Worm (Caenorhabditis elegans): ENCODE measurements around the gene F08D12.15.

F08D12.15 gene

ce11 chrII:2801764-2802163, 35.3 kb downstream of the F08D12.15 start:
- TF ChIP-seq unc-30 (tag; optimal IDR thresholded peaks at IDR 0.05) (no peak), jun-1 (tag; optimal IDR thresholded peaks at IDR 0.05) (no peak), ceh-88 (GFP tag; IDR thresholded peaks at IDR 0.05) (no peak), aly-2 (tag; optimal IDR thresholded peaks at IDR 0.05) (no peak), blmp-1 (tag; optimal IDR thresholded peaks at IDR 0.05) (no peak), nhr-84 (tag; optimal IDR thresholded peaks at IDR 0.05) (no peak), lin-14 (GFP tag; optimal IDR thresholded peaks at IDR 0.05) (no peak), egl-27 (tag; optimal IDR thresholded peaks at IDR 0.05) (no peak), nhr-12 (tag; optimal IDR thresholded peaks at IDR 0.05) (no peak), lin-13 (GFP tag; optimal IDR thresholded peaks at IDR 0.05) (no peak), nhr-76 (tag; optimal IDR thresholded peaks at IDR 0.05) (no peak), unc-130 (tag; optimal IDR thresholded peaks at IDR 0.05) (no peak), alr-1 (tag; optimal IDR thresholded peaks at IDR 0.05; ENCODE audit: borderline replicate concordance) (no peak), vab-15 (tag; optimal IDR thresholded peaks at IDR 0.05) (no peak)

ce11 chrII:2802804-2803586, 36.6 kb downstream of the F08D12.15 start:
- TF ChIP-seq fkh-10 (GFP tag; optimal IDR thresholded peaks at IDR 0.05) (no peak), xbp-1 (tag; optimal IDR thresholded peaks at IDR 0.05) (no peak), tlp-1 (tag; optimal IDR thresholded peaks at IDR 0.05) (no peak), nhr-71 (tag; optimal IDR thresholded peaks at IDR 0.05) (peak; percentile 38), lin-35 (GFP tag; optimal IDR thresholded peaks at IDR 0.05) (peak in 1 of 2 experiments; percentile 46), aly-2 (tag; optimal IDR thresholded peaks at IDR 0.05) (no peak), C04F5.9 (tag; optimal IDR thresholded peaks at IDR 0.05) (no peak), ces-1 (GFP tag; optimal IDR thresholded peaks at IDR 0.05) (no peak), ztf-11 (tag; optimal IDR thresholded peaks at IDR 0.05) (no peak), tbx-2 (tag; optimal IDR thresholded peaks at IDR 0.05) (no peak), nhr-85 (tag) (peak; percentile 66), nhr-19 (GFP tag; conservative IDR thresholded peaks at IDR 0.05) (0 out of 2 replicates have a peak, but pooled peaks have one; percentile 5), blmp-1 (tag; optimal IDR thresholded peaks at IDR 0.05) (peak; percentile 50), snu-23 (GFP tag; optimal IDR thresholded peaks at IDR 0.05) (peak; percentile 24), nhr-11 (tag; optimal IDR thresholded peaks at IDR 0.05) (no peak), unc-30 (tag; optimal IDR thresholded peaks at IDR 0.05) (no peak), hlh-4 (tag; optimal IDR thresholded peaks at IDR 0.05) (no peak), sup-37 (GFP tag; optimal IDR thresholded peaks at IDR 0.05) (no peak), dpl-1 (GFP tag; optimal IDR thresholded peaks at IDR 0.05) (no peak), aha-1 (tag; optimal IDR thresholded peaks at IDR 0.05) (no peak), F16B12.6 (tag; optimal IDR thresholded peaks at IDR 0.05) (no peak), C34B4.2 (tag; optimal IDR thresholded peaks at IDR 0.05) (no peak), zag-1 (tag; optimal IDR thresholded peaks at IDR 0.05) (no peak), unc-130 (tag; optimal IDR thresholded peaks at IDR 0.05) (no peak), irx-1 (tag; optimal IDR thresholded peaks at IDR 0.05) (no peak), elt-2 (tag; optimal IDR thresholded peaks at IDR 0.05) (peak; percentile 90), pax-3 (tag; optimal IDR thresholded peaks at IDR 0.05) (no peak), lin-14 (GFP tag; optimal IDR thresholded peaks at IDR 0.05) (peak; percentile 48), swsn-7 (tag; optimal IDR thresholded peaks at IDR 0.05) (no peak), ets-5 (GFP tag; IDR thresholded peaks at IDR 0.05) (no peak), nhr-28 (tag; optimal IDR thresholded peaks at IDR 0.05) (no peak), mep-1 (tag; optimal IDR thresholded peaks at IDR 0.05) (no peak), nhr-84 (tag; optimal IDR thresholded peaks at IDR 0.05) (no peak), lin-39 (tag; optimal IDR thresholded peaks at IDR 0.05) (no peak), skn-1 (tag; optimal IDR thresholded peaks at IDR 0.05) (no peak), grh-1 (GFP tag; IDR thresholded peaks at IDR 0.05) (no peak), nhr-90 (tag; optimal IDR thresholded peaks at IDR 0.05; ENCODE audit: poor library complexity) (peak; percentile 31), efl-1 (optimal IDR thresholded peaks at IDR 0.05) (no peak), efl-1 (GFP tag; optimal IDR thresholded peaks at IDR 0.05 in 1 of 2) (no peak), mef-2 (tag; optimal IDR thresholded peaks at IDR 0.05) (no peak), nhr-76 (tag; optimal IDR thresholded peaks at IDR 0.05) (no peak), mdl-1 (tag; optimal IDR thresholded peaks at IDR 0.05) (peak in 1 of 2 experiments; percentile 49), unc-98 (GFP tag; IDR thresholded peaks at IDR 0.05) (no peak)
